Worm (Caenorhabditis elegans) whole organism, late embryonic: ENCODE measurements around the gene mre-11.

Experiments used
- ama-1 ChIP-seq: fragments of 150-350 bp; optimal IDR thresholded peaks from 2 replicates; lab custom pipeline; 2014
- ceh-31 ChIP-seq: sonication (generic microtip); optimal IDR thresholded peaks from 2 replicates; lab custom pipeline; 2016; ENCODE audit warnings: missing genetic modification characterization, missing compliant biosample characterization
- ets-4 ChIP-seq: sonication (generic microtip); optimal IDR thresholded peaks from 2 replicates; lab custom pipeline; 2016; ENCODE audit warnings: missing genetic modification characterization, missing compliant biosample characterization
- fkh-10 ChIP-seq: fragments of 150-350 bp; optimal IDR thresholded peaks from 2 replicates; lab custom pipeline; 2014; ENCODE audit warnings: missing biosample characterization, missing genetic modification reagents, missing genetic modification characterization
- lin-11 ChIP-seq: fragments of 200-800 bp; sonication (Bioruptor generic); optimal IDR thresholded peaks from 2 replicates; lab custom pipeline; 2018; ENCODE audit warnings: mild to moderate bottlenecking, missing genetic modification characterization, missing compliant biosample characterization
- madf-2 ChIP-seq: sonication (generic microtip); optimal IDR thresholded peaks from 2 replicates; lab custom pipeline; 2017; ENCODE audit warnings: missing genetic modification characterization, missing compliant biosample characterization
- nhr-11 ChIP-seq: fragments of 150-350 bp; optimal IDR thresholded peaks from 2 replicates; lab custom pipeline; 2014; ENCODE audit warnings: missing biosample characterization, missing genetic modification characterization
- pha-2 ChIP-seq: sonication (generic microtip); optimal IDR thresholded peaks from 2 replicates; lab custom pipeline; 2017; ENCODE audit warnings: mild to moderate bottlenecking, missing genetic modification characterization, missing compliant biosample characterization
- ref-2 ChIP-seq: sonication (generic microtip); optimal IDR thresholded peaks from 2 replicates; lab custom pipeline; 2016; ENCODE audit warnings: missing genetic modification characterization, missing compliant biosample characterization
- sox-4 ChIP-seq: sonication (generic microtip); optimal IDR thresholded peaks from 2 replicates; lab custom pipeline; 2017; ENCODE audit warnings: mild to moderate bottlenecking, missing genetic modification characterization, inconsistent platforms, missing compliant biosample characterization
- tbx-7 ChIP-seq: sonication (generic microtip); optimal IDR thresholded peaks from 2 replicates; lab custom pipeline; 2016; ENCODE audit warnings: missing genotype, missing genetic modification characterization, missing compliant biosample characterization
- ttx-3 ChIP-seq: sonication (generic microtip); optimal IDR thresholded peaks from 2 replicates; lab custom pipeline; 2016; ENCODE audit warnings: missing genetic modification reagents, missing genetic modification characterization, missing compliant biosample characterization

DNA sequence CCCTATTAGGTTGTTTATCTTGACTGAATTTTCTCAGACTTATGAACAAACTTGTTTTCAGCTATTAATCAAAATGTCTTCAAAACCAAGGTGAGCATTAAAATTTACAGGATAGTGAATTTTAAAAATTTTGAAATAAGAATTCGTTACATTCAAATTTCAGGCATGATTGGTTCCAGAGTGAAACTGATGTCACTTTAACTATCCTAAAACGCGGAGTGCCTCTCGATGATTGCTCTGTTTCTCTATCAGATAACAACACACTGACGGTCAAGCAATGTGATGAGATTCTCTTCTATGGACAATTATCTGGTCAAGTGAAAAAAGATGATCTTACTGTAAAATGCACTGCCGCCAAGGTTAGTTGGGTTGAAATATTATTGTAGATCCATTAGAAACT, 34.7 kb upstream of the mre-11 start, which contains the start of gene D1054.3:
- no peak for TF ChIP-seq nhr-11 (tag; lab: Kevin White, UChicago)
- no peak for TF ChIP-seq fkh-10 (GFP tag; lab: Kevin White, UChicago)
- no peak for TF ChIP-seq sox-4
- no peak for TF ChIP-seq madf-2 (tag; lab: Kevin White, UChicago)
- no peak for TF ChIP-seq pha-2 (tag; lab: Kevin White, UChicago)
- TF ChIP-seq lin-11 (tag; lab: Kevin White, UChicago), result no peak
- TF ChIP-seq ama-1 (lab: Kevin White, UChicago), result no peak
- TF ChIP-seq ref-2 (tag; lab: Kevin White, UChicago), result no peak
- TF ChIP-seq ets-4 (tag; lab: Kevin White, UChicago), result no peak
- TF ChIP-seq tbx-7 (tag; lab: Kevin White, UChicago), result no peak
- no peak for TF ChIP-seq ttx-3
- no peak for TF ChIP-seq ceh-31 (tag; lab: Kevin White, UChicago)
